Worm (Caenorhabditis elegans) whole organism, L2 larva: ENCODE data around the gene nhr-192.

Experiments
- R02D3.7 ChIP-seq: fragments of 150-350 bp; optimal IDR thresholded peaks from 2 replicates; lab custom pipeline; 2014; ENCODE audit warnings: missing biosample characterization, missing genetic modification characterization
- lin-11 ChIP-seq: fragments of 150-350 bp; sonication (generic microtip); optimal IDR thresholded peaks from 2 replicates; lab custom pipeline; 2014; ENCODE audit warnings: missing biosample characterization, missing genetic modification characterization, inconsistent platforms, mixed read lengths
- lin-13 ChIP-seq: fragments of 150-350 bp; optimal IDR thresholded peaks from 2 replicates; lab custom pipeline; 2014; ENCODE audit warnings: missing biosample characterization, missing genetic modification reagents, missing genetic modification characterization
- lin-39 ChIP-seq: fragments of 150-350 bp; optimal IDR thresholded peaks from 2 replicates; lab custom pipeline; 2014; ENCODE audit warnings: missing biosample characterization, missing genetic modification reagents, missing genetic modification characterization
- nhr-10 ChIP-seq: sonication (generic microtip); optimal IDR thresholded peaks from 2 replicates; lab custom pipeline; 2017; ENCODE audit warnings: missing biosample characterization, missing genetic modification characterization
- nhr-11 ChIP-seq: fragments of 150-350 bp; optimal IDR thresholded peaks from 2 replicates; lab custom pipeline; 2014; ENCODE audit warnings: missing biosample characterization, missing genetic modification characterization
- nhr-12 ChIP-seq: fragments of 150-350 bp; optimal IDR thresholded peaks from 2 replicates; lab custom pipeline; 2014; ENCODE audit warnings: missing biosample characterization, missing genetic modification characterization
- nhr-23 ChIP-seq: fragments of 150-350 bp; optimal IDR thresholded peaks from 2 replicates; lab custom pipeline; 2014; ENCODE audit warnings: missing biosample characterization, missing genetic modification reagents, missing genetic modification characterization
- nhr-6 ChIP-seq: fragments of 150-350 bp; optimal IDR thresholded peaks from 2 replicates; lab custom pipeline; 2014; ENCODE audit warnings: missing biosample characterization, missing genetic modification characterization
- peb-1 ChIP-seq: fragments of 150-350 bp; optimal IDR thresholded peaks from 2 replicates; lab custom pipeline; 2014; ENCODE audit warnings: missing biosample characterization, missing genetic modification characterization
- sma-9 ChIP-seq, 2 experiments: fragments of 150-350 bp in 1 of 2; sonication (generic microtip) in 1 of 2; optimal IDR thresholded peaks; 2 replicates each; lab custom pipeline; 2014 to 2016; ENCODE audit warnings: missing genetic modification characterization in 2 of 2, mild to moderate bottlenecking in 1 of 2, missing biosample characterization in 1 of 2, missing compliant biosample characterization in 1 of 2, missing genetic modification reagents in 1 of 2, moderate library complexity in 1 of 2
- ztf-11 ChIP-seq: sonication (generic microtip); optimal IDR thresholded peaks from 2 replicates; lab custom pipeline; 2017; ENCODE audit warnings: missing biosample characterization, missing genetic modification characterization

DNA sequence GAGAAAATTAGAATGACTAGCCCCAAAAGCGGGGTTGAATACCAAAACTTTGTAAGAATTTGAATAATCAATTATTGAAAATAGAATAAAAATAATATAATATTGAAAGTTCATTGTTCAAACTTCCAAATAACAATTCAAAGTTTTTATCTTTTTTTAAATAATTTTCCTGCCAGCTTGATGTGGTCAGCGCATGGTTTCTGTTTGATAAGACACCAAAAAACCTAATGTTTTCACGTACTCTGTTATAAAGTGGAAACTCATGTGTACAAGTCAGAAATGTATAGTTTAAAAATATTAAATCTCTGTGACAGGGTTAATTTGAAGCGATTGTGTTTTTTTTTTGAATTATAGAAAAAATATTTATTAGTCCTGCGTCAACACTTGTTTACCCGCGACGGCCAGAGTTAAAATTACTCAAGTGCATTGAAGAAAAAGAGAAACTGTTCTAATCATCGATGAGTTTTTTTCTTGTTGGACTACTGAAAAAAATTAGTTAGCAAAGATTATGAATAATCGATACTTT lies 34.4 kb upstream of the nhr-192 start, which contains the start of gene ugt-17:
- no peak for TF ChIP-seq ztf-11 (tag; lab: Kevin White, UChicago)
- TF ChIP-seq lin-13 (GFP tag; lab: Kevin White, UChicago), result no peak
- no peak for TF ChIP-seq lin-11 (tag; lab: Kevin White, UChicago)
- no peak for TF ChIP-seq nhr-12
- TF ChIP-seq sma-9 (GFP tag; optimal IDR thresholded peaks at IDR 0.05; lab: Kevin White, UChicago), result peak; percentile 54
- no peak for TF ChIP-seq sma-9 (tag; optimal IDR thresholded peaks at IDR 0.05; lab: Kevin White, UChicago)
- TF ChIP-seq R02D3.7 (tag; lab: Kevin White, UChicago), result no peak
- TF ChIP-seq peb-1 (tag; lab: Kevin White, UChicago), result no peak
- TF ChIP-seq nhr-10 (tag; lab: Kevin White, UChicago), result no peak
- no peak for TF ChIP-seq nhr-11 (tag; lab: Kevin White, UChicago)
- TF ChIP-seq nhr-6 (tag; lab: Kevin White, UChicago), result no peak
- TF ChIP-seq nhr-23 (tag; lab: Kevin White, UChicago), result no peak
- TF ChIP-seq lin-39 (tag; lab: Kevin White, UChicago), result no peak
